Fruit fly (Drosophila melanogaster): ENCODE measurements around the gene CG9948.

CG9948 gene

dm6 chr3L:6978030-6978683, 22.4 kb downstream of the CG9948 start (continued):
- TF ChIP-seq CG9139 (GFP tag; optimal IDR thresholded peaks at IDR 0.05) (no peak), Ets96B (tag; optimal IDR thresholded peaks at IDR 0.05) (no peak), CG15336 (GFP tag; IDR thresholded peaks at IDR 0.05) (peak; percentile 76), svp (GFP tag) (peak; percentile 43), CG8319 (GFP tag; optimal IDR thresholded peaks at IDR 0.05) (no peak), fkh (GFP tag; optimal IDR thresholded peaks at IDR 0.05) (no peak), CG6163 (GFP tag; IDR thresholded peaks at IDR 0.05) (0 out of 3 replicates have a peak, but pooled peaks have one; percentile 37), Lpt (GFP tag; optimal IDR thresholded peaks at IDR 0.05) (no peak), acj6 (GFP tag; optimal IDR thresholded peaks at IDR 0.05) (peak; percentile 36), CG6792 (GFP tag; optimal IDR thresholded peaks at IDR 0.05) (peak; percentile 7), CG10631 (GFP tag; optimal IDR thresholded peaks at IDR 0.05) (peak; percentile 8), CG6854 (GFP tag; optimal IDR thresholded peaks at IDR 0.05) (no peak), CG3032 (tag; optimal IDR thresholded peaks at IDR 0.05) (no peak), Sox15 (GFP tag; optimal IDR thresholded peaks at IDR 0.05) (no peak)

- TF ChIP-seq vri (GFP tag; optimal IDR thresholded peaks at IDR 0.05) (peak; percentile 29), eg (GFP tag; IDR thresholded peaks at IDR 0.05) (0 out of 3 replicates have a peak, but pooled peaks have one; percentile 24), Blimp-1 (GFP tag; optimal IDR thresholded peaks at IDR 0.05) (no peak), Sox14 (GFP tag; optimal IDR thresholded peaks at IDR 0.05) (no peak), CG7368 (GFP tag; optimal IDR thresholded peaks at IDR 0.05) (no peak), CG8632 (GFP tag; optimal IDR thresholded peaks at IDR 0.05) (no peak), svp (GFP tag) (no peak), CG11762 (GFP tag; optimal IDR thresholded peaks at IDR 0.05; ENCODE audit: insufficient read depth) (no peak), CG6808 (GFP tag; optimal IDR thresholded peaks at IDR 0.05) (no peak), dsx (GFP tag; optimal IDR thresholded peaks at IDR 0.05; ENCODE audit: poor library complexity, severe bottlenecking) (no peak), CG32006 (GFP tag; optimal IDR thresholded peaks at IDR 0.05) (no peak), dac (GFP tag; optimal IDR thresholded peaks at IDR 0.05) (no peak)
Measured at dm6 chr3L:6978757-6979386, 23.1 kb downstream of the CG9948 start.

dm6 chr3L:6979387-6980249, 23.8 kb downstream of the CG9948 start, which contains the start of gene Galphai:
Gene Galphai (minus strand): TSS chr3L:6980044.
- TF ChIP-seq CG8119 (GFP tag; IDR thresholded peaks at IDR 0.05) (peak; percentile 23; the same call in 1 of the 3 replicates), esn (GFP tag; optimal IDR thresholded peaks at IDR 0.05) (peak; percentile 31), CG3919 (GFP tag; optimal IDR thresholded peaks at IDR 0.05) (peak; percentile 29), Eip75B (GFP tag; optimal IDR thresholded peaks at IDR 0.05) (peak; percentile 37), ss (GFP tag; optimal IDR thresholded peaks at IDR 0.05) (peak; percentile 63 to 80), CG1621 (tag; optimal IDR thresholded peaks at IDR 0.05) (peak; percentile 12), dsx (GFP tag; optimal IDR thresholded peaks at IDR 0.05; ENCODE audit: poor library complexity, severe bottlenecking) (peak; percentile 59), svp (GFP tag) (peak; percentile 90), CG3032 (tag; optimal IDR thresholded peaks at IDR 0.05) (peak; percentile 27), acj6 (GFP tag; optimal IDR thresholded peaks at IDR 0.05) (no peak), vri (GFP tag; optimal IDR thresholded peaks at IDR 0.05) (peak; percentile 46), CG6854 (GFP tag; optimal IDR thresholded peaks at IDR 0.05) (peak; percentile 56), CG6792 (GFP tag; optimal IDR thresholded peaks at IDR 0.05) (no peak), CG32006 (GFP tag; optimal IDR thresholded peaks at IDR 0.05) (no peak), CG31627 (GFP tag; optimal IDR thresholded peaks at IDR 0.05) (no peak), Eip78C (GFP tag) (peak; percentile 76), CG6163 (GFP tag; IDR thresholded peaks at IDR 0.05) (no peak), Sox14 (GFP tag; optimal IDR thresholded peaks at IDR 0.05) (peak; percentile 67), cyc (GFP tag; optimal IDR thresholded peaks at IDR 0.05) (no peak)

Measured in whole organism, prepupa.